Worm (Caenorhabditis elegans): ENCODE measurements around the gene C14F11.4.

- TF ChIP-seq egl-27 (tag; optimal IDR thresholded peaks at IDR 0.05) (no peak), ceh-28 (tag; optimal IDR thresholded peaks at IDR 0.05) (no peak), lin-1 (GFP tag; IDR thresholded peaks at IDR 0.05) (no peak), lin-13 (GFP tag; optimal IDR thresholded peaks at IDR 0.05) (no peak), mdl-1 (tag; optimal IDR thresholded peaks at IDR 0.05) (peak in 1 of 2 experiments; percentile 6), egl-43 (GFP tag; IDR thresholded peaks at IDR 0.05) (no peak), skn-1 (tag; optimal IDR thresholded peaks at IDR 0.05) (no peak), Y48G9A.11 (GFP tag; IDR thresholded peaks at IDR 0.05) (no peak)
These were observed 46.8 kb upstream of the C14F11.4 start, which contains the start of gene col-166 for ce11 chrX:6279625-6280024.
